Worm (Caenorhabditis elegans) whole organism, early embryonic: ENCODE measurements around the gene taf-6.2.

ENCODE experiments used
- B0310.2 ChIP-seq: sonication (generic microtip); optimal IDR thresholded peaks from 2 replicates; lab custom pipeline; 2016; ENCODE audit warnings: mild to moderate bottlenecking, missing genetic modification characterization, missing compliant biosample characterization
- ama-1 ChIP-seq: fragments of 150-350 bp; optimal IDR thresholded peaks from 2 replicates; lab custom pipeline; 2014
- ceh-13 ChIP-seq: fragments of 200-800 bp; sonication (Bioruptor generic); optimal IDR thresholded peaks from 2 replicates; lab custom pipeline; 2018; ENCODE audit warnings: mild to moderate bottlenecking, missing genetic modification characterization, missing compliant biosample characterization
- flt-1 ChIP-seq: fragments of 200-800 bp; sonication (Bioruptor generic); IDR thresholded peaks from 2 replicates; pipeline ENCODE4 v1.3.6; 2022; ENCODE audit warnings: missing genetic modification characterization, missing compliant biosample characterization
- hnd-1 ChIP-seq: sonication (generic microtip); optimal IDR thresholded peaks from 2 replicates; lab custom pipeline; 2016; ENCODE audit warnings: missing genetic modification characterization, missing compliant biosample characterization
- pes-1 ChIP-seq: fragments of 200-800 bp; sonication (Bioruptor generic); IDR thresholded peaks from 2 replicates; pipeline ENCODE4 v1.3.6; 2022; ENCODE audit warnings: missing genetic modification reagents, missing genetic modification characterization, missing compliant biosample characterization
- tbx-37 ChIP-seq: fragments of 200-800 bp; sonication (Bioruptor generic); conservative IDR thresholded peaks from 2 replicates; pipeline ENCODE4 v1.3.6; 2022; ENCODE audit warnings: missing genetic modification reagents, missing genetic modification characterization, missing compliant biosample characterization

DNA sequence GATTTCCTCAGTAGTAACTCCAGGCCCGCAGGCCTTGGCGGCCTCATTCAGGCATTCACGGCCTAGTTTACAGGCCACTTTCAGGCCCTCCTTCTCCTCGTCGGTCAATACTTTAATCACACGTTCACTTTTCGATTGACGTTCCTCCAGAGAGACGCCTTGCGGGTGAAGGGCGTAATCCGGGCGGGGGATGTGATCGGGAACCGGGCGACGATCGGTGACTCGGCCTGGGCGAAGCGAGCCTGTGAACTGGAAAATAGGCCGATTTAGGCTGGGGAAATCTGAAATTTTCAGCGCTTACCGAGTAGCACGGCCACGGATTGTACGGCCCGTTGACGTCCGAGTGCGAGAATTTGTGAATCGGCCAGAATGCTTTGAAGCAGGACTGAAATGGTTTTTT lies 8.3 kb downstream of the taf-6.2 start:
- TF ChIP-seq B0310.2 (tag; lab: Kevin White, UChicago) (no peak), hnd-1 (tag; lab: Kevin White, UChicago) (no peak), ama-1 (no peak), flt-1 (no peak), pes-1 (GFP tag; lab: Robert Waterston, UW) (no peak), tbx-37 (GFP tag; lab: Robert Waterston, UW) (no peak), ceh-13 (GFP tag; lab: Kevin White, UChicago) (no peak)
